Fruit fly (Drosophila melanogaster): ENCODE measurements around the gene RhoL.

Gene RhoL

dm6 chr3R:9480396-9480795 is 22.0 kb downstream of the RhoL start (continued):
- TF ChIP-seq CG17829 (tag; optimal IDR thresholded peaks at IDR 0.05) (no peak), Ets65A (GFP tag) (no peak), dysf (GFP tag; IDR thresholded peaks at IDR 0.05) (no peak), Fer3 (tag; optimal IDR thresholded peaks at IDR 0.05) (no peak), H15 (GFP tag; IDR thresholded peaks at IDR 0.05) (0 out of 3 replicates have a peak, but pooled peaks have one; percentile 37), CG4328 (GFP tag; optimal IDR thresholded peaks at IDR 0.05) (no peak), CG4617 (GFP tag; optimal IDR thresholded peaks at IDR 0.05; ENCODE audit: borderline replicate concordance) (no peak), CG31224 (GFP tag; IDR thresholded peaks at IDR 0.05) (no peak), CG3065 (GFP tag; optimal IDR thresholded peaks at IDR 0.05) (no peak), hkb (optimal IDR thresholded peaks at IDR 0.05) (no peak), hkb (GFP tag; IDR thresholded peaks at IDR 0.05) (peak; percentile 45), Awh (GFP tag; IDR thresholded peaks at IDR 0.05) (no peak), tup (GFP tag; optimal IDR thresholded peaks at IDR 0.05) (no peak), Bgb (GFP tag; IDR thresholded peaks at IDR 0.05; ENCODE audit: partially characterized antibody) (no peak), zfh1 (GFP tag; IDR thresholded peaks at IDR 0.05) (no peak), ci (GFP tag; IDR thresholded peaks at IDR 0.05) (0 out of 3 replicates have a peak, but pooled peaks have one; percentile 19), lilli (GFP tag; optimal IDR thresholded peaks at IDR 0.05) (no peak), CG9817 (tag; optimal IDR thresholded peaks at IDR 0.05) (no peak), bigmax (GFP tag; optimal IDR thresholded peaks at IDR 0.05) (no peak), phol (tag; optimal IDR thresholded peaks at IDR 0.05) (peak; percentile 13), zfh2 (GFP tag; optimal IDR thresholded peaks at IDR 0.05) (no peak), CG4820 (GFP tag; optimal IDR thresholded peaks at IDR 0.05) (no peak), Kr (GFP tag; optimal IDR thresholded peaks at IDR 0.05) (no peak), CG11504 (tag; optimal IDR thresholded peaks at IDR 0.05) (peak; percentile 27), org-1 (GFP tag; optimal IDR thresholded peaks at IDR 0.05) (no peak), dmrt99B (tag; optimal IDR thresholded peaks at IDR 0.05) (peak; percentile 12), CG9876 (GFP tag; optimal IDR thresholded peaks at IDR 0.05) (no peak), CG7839 (tag; optimal IDR thresholded peaks at IDR 0.05) (no peak), ase (GFP tag; IDR thresholded peaks at IDR 0.05) (no peak; the same call in 2 of the 3 replicates), nom (GFP tag; optimal IDR thresholded peaks at IDR 0.05) (no peak), Lim3 (GFP tag; IDR thresholded peaks at IDR 0.05) (no peak), Camta (GFP tag; optimal IDR thresholded peaks at IDR 0.05) (no peak), gcm (GFP tag; optimal IDR thresholded peaks at IDR 0.05) (no peak), gsb (GFP tag; IDR thresholded peaks at IDR 0.05) (no peak), chinmo (GFP tag; IDR thresholded peaks at IDR 0.05; ENCODE audit: partially characterized antibody) (0 out of 4 replicates have a peak, but pooled peaks have one; percentile 49), CG16815 (GFP tag; optimal IDR thresholded peaks at IDR 0.05) (no peak), C15 (GFP tag; IDR thresholded peaks at IDR 0.05) (no peak), mld (GFP tag; IDR thresholded peaks at IDR 0.05; ENCODE audit: partially characterized antibody) (no peak), HLH3B (GFP tag; IDR thresholded peaks at IDR 0.05) (no peak), CG15601 (tag; optimal IDR thresholded peaks at IDR 0.05) (no peak), vvl (GFP tag; IDR thresholded peaks at IDR 0.05) (no peak), Ptx1 (GFP tag; IDR thresholded peaks at IDR 0.05) (no peak), Med (GFP tag) (peak; percentile 41), prd (optimal IDR thresholded peaks at IDR 0.05) (no peak), prd (GFP tag; IDR thresholded peaks at IDR 0.05) (no peak), Blimp-1 (GFP tag; optimal IDR thresholded peaks at IDR 0.05) (peak; percentile 9), CG9727 (GFP tag; optimal IDR thresholded peaks at IDR 0.05) (no peak), Taf1 (GFP tag; IDR thresholded peaks at IDR 0.05) (no peak), CG9609 (GFP tag; optimal IDR thresholded peaks at IDR 0.05) (no peak), Dref (GFP tag; IDR thresholded peaks at IDR 0.05) (no peak), CG30431 (GFP tag; optimal IDR thresholded peaks at IDR 0.05) (no peak)
